Fruit fly (Drosophila melanogaster) whole organism, embryonic: ENCODE measurements around the gene L2HGDH.
A peak's percentile ranks its signal among the peaks of the same experiment; 100 is the strongest.

Experiments used
- ATbp ChIP-seq: fragments of 200-800 bp; sonication (Bioruptor generic); optimal IDR thresholded peaks from 2 replicates; lab custom pipeline; 2017; ENCODE audit warnings: missing biosample characterization, mild to moderate bottlenecking, missing genetic modification characterization, missing genetic modification reagents
- Blimp-1 ChIP-seq: fragments of 200-800 bp; sonication (Bioruptor generic); optimal IDR thresholded peaks from 3 replicates; lab custom pipeline; 2018; ENCODE audit warnings: missing biosample characterization, missing genetic modification characterization, mild to moderate bottlenecking, moderate library complexity, missing genetic modification reagents
- CG10321 ChIP-seq: fragments of 200-800 bp; sonication (Bioruptor generic); IDR thresholded peaks from 2 replicates; pipeline ENCODE4 v1.3.6; 2022; ENCODE audit warnings: missing biosample characterization, missing genetic modification characterization
- CG10959 ChIP-seq: fragments of 200-800 bp; sonication (Bioruptor generic); IDR thresholded peaks from 2 replicates; pipeline ENCODE4 v1.3.6; 2022; ENCODE audit warnings: missing biosample characterization, missing genetic modification characterization
- CG11085 ChIP-seq: fragments of 200-800 bp; sonication (Bioruptor generic); IDR thresholded peaks from 2 replicates; pipeline ENCODE4 v1.3.6; 2022; ENCODE audit warnings: missing biosample characterization, missing genetic modification characterization
- CG11504 ChIP-seq: fragments of 200-800 bp; sonication (Bioruptor generic); optimal IDR thresholded peaks from 3 replicates; lab custom pipeline; 2019; ENCODE audit warnings: missing biosample characterization, mild to moderate bottlenecking, missing genetic modification characterization, moderate library complexity
- CG12942 ChIP-seq: fragments of 200-800 bp; sonication (Bioruptor generic); optimal IDR thresholded peaks from 3 replicates; lab custom pipeline; 2016; ENCODE audit warnings: missing biosample characterization, missing genetic modification characterization
- CG14050 ChIP-seq: fragments of 200-800 bp; sonication (Bioruptor generic); IDR thresholded peaks from 3 replicates; pipeline ENCODE4 v1.3.6; 2022; ENCODE audit warnings: missing biosample characterization, missing genetic modification characterization
- CG15011 ChIP-seq: fragments of 200-800 bp; sonication (Bioruptor generic); optimal IDR thresholded peaks from 3 replicates; lab custom pipeline; 2018; ENCODE audit warnings: missing biosample characterization, mild to moderate bottlenecking, missing genetic modification characterization
- CG16779 ChIP-seq: fragments of 200-800 bp; sonication (Bioruptor generic); IDR thresholded peaks from 2 replicates; pipeline ENCODE4 v1.3.6; 2022; ENCODE audit warnings: missing biosample characterization, missing genetic modification characterization
- CG17568 ChIP-seq: fragments of 200-800 bp; sonication (Bioruptor generic); optimal IDR thresholded peaks from 2 replicates; lab custom pipeline; 2018; ENCODE audit warnings: missing biosample characterization, mild to moderate bottlenecking, missing genetic modification characterization, moderate library complexity
- CG17829 ChIP-seq: fragments of 200-800 bp; optimal IDR thresholded peaks from 2 replicates; lab custom pipeline; 2019; ENCODE audit warnings: missing biosample characterization, mild to moderate bottlenecking, missing genetic modification characterization, moderate library complexity
- CG1832 ChIP-seq: fragments of 200-800 bp; sonication (Bioruptor generic); optimal IDR thresholded peaks from 2 replicates; lab custom pipeline; 2017; ENCODE audit warnings: missing biosample characterization, mild to moderate bottlenecking, missing genetic modification characterization, inconsistent platforms
- CG34422 ChIP-seq: fragments of 200-800 bp; sonication (Bioruptor generic); IDR thresholded peaks from 3 replicates; pipeline ENCODE4 v1.3.6; 2022; ENCODE audit warnings: missing biosample characterization, missing genetic modification characterization
- CG4328 ChIP-seq: fragments of 200-800 bp; sonication (Bioruptor generic); optimal IDR thresholded peaks from 3 replicates; lab custom pipeline; 2017; ENCODE audit warnings: missing biosample characterization, missing genetic modification reagents, missing genetic modification characterization
- CG4707 ChIP-seq: fragments of 200-800 bp; sonication (Bioruptor generic); optimal IDR thresholded peaks from 2 replicates; lab custom pipeline; 2018; ENCODE audit warnings: missing biosample characterization, mild to moderate bottlenecking, missing genetic modification characterization, moderate library complexity
- CG6791 ChIP-seq: fragments of 200-800 bp; sonication (Bioruptor generic); IDR thresholded peaks from 3 replicates; pipeline ENCODE4 v1.3.6; 2022; ENCODE audit warnings: missing biosample characterization, missing genetic modification characterization; ENCODE audit not compliant: partially characterized antibody
- CG7786 ChIP-seq: fragments of 200-800 bp; sonication (Bioruptor generic); optimal IDR thresholded peaks from 2 replicates; lab custom pipeline; 2016; ENCODE audit warnings: missing biosample characterization, missing genetic modification characterization
- CG8359 ChIP-seq: fragments of 200-800 bp; sonication (Bioruptor generic); optimal IDR thresholded peaks from 2 replicates; lab custom pipeline; 2017; ENCODE audit warnings: missing biosample characterization, mild to moderate bottlenecking, missing genetic modification characterization, borderline replicate concordance
- CG9609 ChIP-seq: fragments of 200-800 bp; sonication (Bioruptor generic); optimal IDR thresholded peaks from 3 replicates; lab custom pipeline; 2016; ENCODE audit warnings: missing biosample characterization, missing genetic modification characterization
- Camta ChIP-seq: fragments of 200-800 bp; sonication (Bioruptor generic); optimal IDR thresholded peaks from 2 replicates; lab custom pipeline; 2016; ENCODE audit warnings: missing biosample characterization, missing genetic modification characterization
- Chrac-16 ChIP-seq: fragments of 200-800 bp; sonication (Bioruptor generic); optimal IDR thresholded peaks from 3 replicates; lab custom pipeline; 2016; ENCODE audit warnings: missing biosample characterization, missing genetic modification characterization
- CrebB ChIP-seq: fragments of 200-800 bp; sonication (Bioruptor generic); optimal IDR thresholded peaks from 3 replicates; lab custom pipeline; 2018; ENCODE audit warnings: missing biosample characterization, mild to moderate bottlenecking, missing genetic modification characterization
- D ChIP-seq, 2 experiments: fragments of 200-800 bp in 1 of 2; fragments of >200 bp in 1 of 2; sonication (Bioruptor generic) in 1 of 2; optimal IDR thresholded peaks; 2 replicates in 1 of 2; 3 replicates in 1 of 2; lab custom pipeline; 2017; ENCODE audit warnings: mild to moderate bottlenecking in 1 of 2, missing biosample characterization in 1 of 2, missing genetic modification characterization in 1 of 2, missing genetic modification reagents in 1 of 2
- Hmx ChIP-seq: fragments of 200-800 bp; sonication (Bioruptor generic); optimal IDR thresholded peaks from 2 replicates; lab custom pipeline; 2016; ENCODE audit warnings: missing biosample characterization, missing genetic modification characterization
- Lpt ChIP-seq: fragments of >200 bp; optimal IDR thresholded peaks from 2 replicates; lab custom pipeline; 2018; ENCODE audit warnings: missing biosample characterization, missing genetic modification characterization
- MESR4 ChIP-seq: fragments of 200-800 bp; sonication (Bioruptor generic); optimal IDR thresholded peaks from 2 replicates; lab custom pipeline; 2018; ENCODE audit warnings: missing biosample characterization, mild to moderate bottlenecking, missing genetic modification characterization, moderate library complexity
- NC2β ChIP-seq: fragments of 200-800 bp; sonication (Bioruptor generic); optimal IDR thresholded peaks from 2 replicates; lab custom pipeline; 2016; ENCODE audit warnings: missing biosample characterization, missing genetic modification characterization
- Nf-YA ChIP-seq: fragments of 200-800 bp; sonication (Bioruptor generic); IDR thresholded peaks from 2 replicates; pipeline ENCODE4 v1.3.6; 2022; ENCODE audit warnings: missing biosample characterization, missing genetic modification characterization
- Nf-YC ChIP-seq: fragments of 200-800 bp; optimal IDR thresholded peaks from 3 replicates; lab custom pipeline; 2019; ENCODE audit warnings: missing biosample characterization, mild to moderate bottlenecking, missing genetic modification characterization, moderate library complexity
- Pdp1 ChIP-seq, 2 experiments: fragments of 200-800 bp; sonication (Bioruptor generic); optimal IDR thresholded peaks; 3 replicates each; lab custom pipeline; 2016; ENCODE audit warnings: missing biosample characterization in 2 of 2, missing genetic modification characterization in 2 of 2, mild to moderate bottlenecking in 1 of 2, moderate library complexity in 1 of 2
- Rx ChIP-seq: fragments of 200-800 bp; sonication (Bioruptor generic); IDR thresholded peaks from 2 replicates; pipeline ENCODE4 v1.3.6; 2022; ENCODE audit warnings: missing biosample characterization, missing genetic modification characterization
- TFAM ChIP-seq: fragments of 200-800 bp; sonication (Bioruptor generic); optimal IDR thresholded peaks from 2 replicates; lab custom pipeline; 2017; ENCODE audit warnings: missing biosample characterization, missing genetic modification characterization, inconsistent platforms
- Usf ChIP-seq: fragments of 200-800 bp; sonication (Bioruptor generic); optimal IDR thresholded peaks from 2 replicates; lab custom pipeline; 2017; ENCODE audit warnings: missing genotype, missing biosample characterization, missing genetic modification characterization
- Xbp1 ChIP-seq: fragments of 200-800 bp; sonication (Bioruptor generic); optimal IDR thresholded peaks from 3 replicates; lab custom pipeline; 2016; ENCODE audit warnings: missing biosample characterization, mild to moderate bottlenecking, missing genetic modification characterization
- abd-A ChIP-seq: fragments of 200-800 bp; sonication (Bioruptor generic); optimal IDR thresholded peaks from 3 replicates; lab custom pipeline; 2019; ENCODE audit warnings: missing biosample characterization, mild to moderate bottlenecking, missing genetic modification characterization, moderate library complexity
- aop ChIP-seq: fragments of 200-800 bp; sonication (Bioruptor generic); IDR thresholded peaks from 2 replicates; pipeline ENCODE4 v1.3.6; 2022; ENCODE audit warnings: missing biosample characterization, missing genetic modification characterization
- ato ChIP-seq: fragments of 200-800 bp; sonication (Bioruptor generic); IDR thresholded peaks from 2 replicates; pipeline ENCODE4 v1.3.6; 2022; ENCODE audit warnings: missing biosample characterization, missing genetic modification characterization; ENCODE audit not compliant: partially characterized antibody
- cas ChIP-seq: fragments of 200-800 bp; sonication (Bioruptor generic); IDR thresholded peaks from 2 replicates; pipeline ENCODE4 v1.3.6; 2022; ENCODE audit warnings: missing biosample characterization, missing genetic modification characterization
- disco-r ChIP-seq: fragments of 200-800 bp; sonication (Bioruptor generic); optimal IDR thresholded peaks from 2 replicates; lab custom pipeline; 2016; ENCODE audit warnings: missing biosample characterization, missing genetic modification characterization
- dysf ChIP-seq: fragments of 200-800 bp; sonication (Bioruptor generic); IDR thresholded peaks from 3 replicates; pipeline ENCODE4 v1.3.6; 2022; ENCODE audit warnings: missing biosample characterization, missing genetic modification characterization
- en ChIP-seq: fragments of 200-800 bp; sonication (Bioruptor generic); optimal IDR thresholded peaks from 2 replicates; lab custom pipeline; 2016; ENCODE audit warnings: missing biosample characterization, missing genetic modification characterization
- fd64A ChIP-seq: fragments of 200-800 bp; sonication (Bioruptor generic); optimal IDR thresholded peaks from 3 replicates; lab custom pipeline; 2018; ENCODE audit warnings: missing biosample characterization, mild to moderate bottlenecking, missing genetic modification characterization
- gcm ChIP-seq: fragments of 200-800 bp; sonication (Bioruptor generic); optimal IDR thresholded peaks from 2 replicates; lab custom pipeline; 2019; ENCODE audit warnings: missing biosample characterization, mild to moderate bottlenecking, missing genetic modification characterization, moderate library complexity
- gt ChIP-seq: fragments of 200-800 bp; sonication (Bioruptor generic); IDR thresholded peaks from 2 replicates; pipeline ENCODE4 v1.3.6; 2022; ENCODE audit warnings: missing biosample characterization, missing genetic modification characterization
- kni ChIP-seq: fragments of 200-800 bp; sonication (Bioruptor generic); optimal IDR thresholded peaks from 3 replicates; lab custom pipeline; 2017; ENCODE audit warnings: mild to moderate bottlenecking, missing biosample characterization, missing genetic modification reagents, missing genetic modification characterization
- phol ChIP-seq: fragments of 200-800 bp; sonication (Bioruptor generic); optimal IDR thresholded peaks from 3 replicates; lab custom pipeline; 2018; ENCODE audit warnings: missing biosample characterization, mild to moderate bottlenecking, missing genetic modification characterization, moderate library complexity
- pros ChIP-seq: fragments of 200-800 bp; sonication (Bioruptor generic); optimal IDR thresholded peaks from 3 replicates; lab custom pipeline; 2019; ENCODE audit warnings: missing biosample characterization, mild to moderate bottlenecking, missing genetic modification characterization, moderate library complexity
- sob ChIP-seq: fragments of 200-800 bp; sonication (Bioruptor generic); IDR thresholded peaks from 2 replicates; pipeline ENCODE4 v1.3.6; 2022; ENCODE audit warnings: missing biosample characterization, missing genetic modification characterization
- tgo ChIP-seq: fragments of 200-800 bp; sonication (Bioruptor generic); IDR thresholded peaks from 3 replicates; pipeline ENCODE4 v1.3.6; 2022; ENCODE audit warnings: missing biosample characterization, missing genetic modification characterization

Gene L2HGDH

dm6 chr2L:18966214-18966556 lies 8.1 kb downstream of the L2HGDH start (continued):
- TF ChIP-seq CG6791 (GFP tag; lab: Robert Waterston, UW) (no peak), CG34422 (peak; percentile 89), dysf (peak; percentile 94), gt (GFP tag; lab: Robert Waterston, UW) (no peak), CG12942 (GFP tag; lab: Kevin White, UChicago) (peak; percentile 43), CG8359 (GFP tag; lab: Kevin White, UChicago) (peak; percentile 22), CG1832 (no peak), CG16779 (GFP tag; lab: Robert Waterston, UW) (no peak), CG4707 (GFP tag; lab: Kevin White, UChicago) (peak; percentile 16), ATbp (GFP tag; lab: Kevin White, UChicago) (peak; percentile 27), Pdp1 (GFP tag; optimal IDR thresholded peaks at IDR 0.05; lab: Kevin White, UChicago) (peak; percentile 21 to 61), CG10321 (peak; percentile 64), en (GFP tag; lab: Kevin White, UChicago) (no peak), Camta (GFP tag; lab: Kevin White, UChicago) (no peak), CrebB (tag; lab: Kevin White, UChicago) (peak; percentile 29), sob (GFP tag; lab: Robert Waterston, UW) (peak; percentile 94), abd-A (tag; lab: Kevin White, UChicago) (no peak), CG4328 (GFP tag; lab: Kevin White, UChicago) (no peak), MESR4 (GFP tag; lab: Kevin White, UChicago) (no peak), fd64A (GFP tag; lab: Kevin White, UChicago) (no peak), CG9609 (GFP tag; lab: Kevin White, UChicago) (peak; percentile 15), NC2β (GFP tag; lab: Kevin White, UChicago) (peak; percentile 19), CG15011 (peak; percentile 27), phol (peak; percentile 72), kni (GFP tag; lab: Kevin White, UChicago) (no peak), Nf-YC (peak; percentile 45), CG11504 (peak; percentile 81), disco-r (peak; percentile 0), Hmx (GFP tag; lab: Kevin White, UChicago) (no peak), ato (no peak), Lpt (no peak), CG10959 (peak; percentile 42; the same call in 1 of the 2 replicates), CG17568 (peak; percentile 63), Rx (GFP tag; lab: Robert Waterston, UW) (peak; percentile 68; the same call in 1 of the 2 replicates), tgo (GFP tag; lab: Robert Waterston, UW) (peak; percentile 90), CG11085 (GFP tag; lab: Robert Waterston, UW) (peak; percentile 88), CG7786 (GFP tag; lab: Kevin White, UChicago) (peak; percentile 2), Chrac-16 (GFP tag; lab: Kevin White, UChicago) (peak; percentile 55), D (optimal IDR thresholded peaks at IDR 0.05; lab: Kevin White, UChicago) (no peak), D (GFP tag; optimal IDR thresholded peaks at IDR 0.05; lab: Kevin White, UChicago) (peak; percentile 46), Xbp1 (GFP tag; lab: Kevin White, UChicago) (peak; percentile 73), aop (no peak), cas (GFP tag; lab: Robert Waterston, UW) (peak; percentile 86), CG17829 (tag; lab: Kevin White, UChicago) (peak; percentile 75), Usf (GFP tag; lab: Kevin White, UChicago) (peak; percentile 33), TFAM (GFP tag; lab: Kevin White, UChicago) (no peak), pros (no peak), Nf-YA (GFP tag; lab: Robert Waterston, UW) (peak; percentile 62; the same call in 1 of the 2 replicates), CG14050 (peak; percentile 87), Blimp-1 (peak; percentile 65), gcm (GFP tag; lab: Kevin White, UChicago) (peak; percentile 26)
